Worm (Caenorhabditis elegans): ENCODE data around the gene Y43F8C.11.

The Y43F8C.11 gene

DNA sequence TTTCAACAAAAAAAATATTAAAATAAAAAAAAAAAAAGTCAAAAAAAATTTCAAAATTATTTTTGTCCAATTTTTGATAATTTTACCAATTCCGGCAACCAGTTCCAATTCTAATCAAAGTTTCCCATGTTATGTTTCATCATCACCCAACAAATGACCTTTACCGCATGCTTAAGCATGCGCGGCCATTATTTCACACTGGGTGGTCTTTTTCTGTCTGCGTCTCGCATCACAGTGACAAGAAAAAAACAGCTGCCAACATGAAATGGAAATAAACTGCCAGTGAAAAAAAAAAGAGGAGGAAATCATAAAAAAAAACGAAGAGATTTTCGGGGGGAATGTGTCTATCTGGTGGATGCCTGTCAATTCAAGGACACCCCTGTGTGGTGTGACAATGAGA is 3.8 kb upstream of the Y43F8C.11 start:
- TF ChIP-seq lin-14 (GFP tag; optimal IDR thresholded peaks at IDR 0.05) (peak; percentile 82), vab-15 (tag; optimal IDR thresholded peaks at IDR 0.05) (peak; percentile 33), lin-35 (GFP tag; optimal IDR thresholded peaks at IDR 0.05) (peak in 1 of 2 experiments; percentile 35), ceh-82 (tag; optimal IDR thresholded peaks at IDR 0.05) (peak in 1 of 3 experiments; percentile 45), C16A3.4 (tag; optimal IDR thresholded peaks at IDR 0.05) (peak; percentile 11), nhr-19 (GFP tag; conservative IDR thresholded peaks at IDR 0.05) (0 out of 2 replicates have a peak, but pooled peaks have one; percentile 32), blmp-1 (tag; optimal IDR thresholded peaks at IDR 0.05) (peak; percentile 32), fkh-10 (GFP tag; optimal IDR thresholded peaks at IDR 0.05) (no peak), nhr-90 (tag; optimal IDR thresholded peaks at IDR 0.05; ENCODE audit: poor library complexity) (peak; percentile 48), nhr-77 (tag; optimal IDR thresholded peaks at IDR 0.05) (no peak), mdl-1 (tag; optimal IDR thresholded peaks at IDR 0.05) (peak in 1 of 2 experiments; percentile 43), nhr-85 (tag) (peak; percentile 94), snu-23 (GFP tag; optimal IDR thresholded peaks at IDR 0.05) (peak; percentile 36), tbx-2 (tag; optimal IDR thresholded peaks at IDR 0.05) (peak; percentile 40), efl-1 (optimal IDR thresholded peaks at IDR 0.05) (peak in 1 of 2 experiments; percentile 6), efl-1 (GFP tag; optimal IDR thresholded peaks at IDR 0.05 in 1 of 2) (peak; percentile 17 to 58), grh-1 (GFP tag; IDR thresholded peaks at IDR 0.05) (0 out of 2 replicates have a peak, but pooled peaks have one; percentile 18), nhr-11 (tag; optimal IDR thresholded peaks at IDR 0.05) (peak; percentile 11), lir-3 (tag; optimal IDR thresholded peaks at IDR 0.05; ENCODE audit: poor library complexity) (no peak), ceh-8 (GFP tag; optimal IDR thresholded peaks at IDR 0.05) (no peak), nhr-237 (tag; optimal IDR thresholded peaks at IDR 0.05) (peak; percentile 8), nhr-20 (tag; optimal IDR thresholded peaks at IDR 0.05) (peak; percentile 15), irx-1 (tag; optimal IDR thresholded peaks at IDR 0.05) (peak; percentile 45), swsn-7 (tag; optimal IDR thresholded peaks at IDR 0.05) (peak; percentile 15), nhr-84 (tag; optimal IDR thresholded peaks at IDR 0.05) (no peak), lsy-2 (tag; optimal IDR thresholded peaks at IDR 0.05) (peak in 1 of 2 experiments; percentile 34), xbp-1 (tag; optimal IDR thresholded peaks at IDR 0.05) (no peak), lin-15B (tag; optimal IDR thresholded peaks at IDR 0.05) (no peak)

DNA sequence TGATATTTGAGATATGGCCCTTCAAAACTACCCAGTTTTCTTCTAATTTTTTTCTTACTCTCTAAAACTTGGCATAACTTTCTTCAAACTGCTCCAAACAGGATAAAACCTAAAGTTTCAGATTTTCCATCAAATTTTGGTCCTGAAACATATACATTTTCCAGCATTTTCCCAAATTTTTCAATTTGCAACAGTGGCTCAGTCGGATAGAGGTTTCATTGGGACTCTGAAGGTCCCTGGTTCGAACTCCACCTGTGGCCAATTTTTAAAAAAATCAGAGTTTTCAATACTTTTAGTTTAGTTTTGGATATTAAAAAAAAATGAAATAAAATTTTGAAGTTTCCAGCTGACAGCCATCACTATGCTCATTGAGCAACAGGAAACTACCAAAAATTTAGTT is 2.3 kb upstream of the Y43F8C.11 start:
- TF ChIP-seq efl-1 (optimal IDR thresholded peaks at IDR 0.05) (no peak), efl-1 (GFP tag; optimal IDR thresholded peaks at IDR 0.05 in 1 of 2) (no peak), hlh-17 (GFP tag; optimal IDR thresholded peaks at IDR 0.05; ENCODE audit: borderline replicate concordance) (no peak), grh-1 (GFP tag; IDR thresholded peaks at IDR 0.05) (no peak), ceh-82 (tag; optimal IDR thresholded peaks at IDR 0.05) (no peak), unc-62 (GFP tag; optimal IDR thresholded peaks at IDR 0.05) (no peak), nhr-11 (tag; optimal IDR thresholded peaks at IDR 0.05) (no peak), fkh-10 (GFP tag; optimal IDR thresholded peaks at IDR 0.05) (no peak), ceh-8 (GFP tag; optimal IDR thresholded peaks at IDR 0.05) (no peak), mef-2 (tag; optimal IDR thresholded peaks at IDR 0.05) (no peak), unc-130 (tag; optimal IDR thresholded peaks at IDR 0.05) (no peak), efl-3 (GFP tag; optimal IDR thresholded peaks at IDR 0.05) (no peak), ztf-4 (tag; optimal IDR thresholded peaks at IDR 0.05) (no peak), unc-86 (tag; optimal IDR thresholded peaks at IDR 0.05) (no peak), nhr-77 (tag; optimal IDR thresholded peaks at IDR 0.05) (no peak), aha-1 (tag; optimal IDR thresholded peaks at IDR 0.05) (no peak), aly-2 (tag; optimal IDR thresholded peaks at IDR 0.05) (no peak), lin-15B (tag; optimal IDR thresholded peaks at IDR 0.05) (no peak)

DNA sequence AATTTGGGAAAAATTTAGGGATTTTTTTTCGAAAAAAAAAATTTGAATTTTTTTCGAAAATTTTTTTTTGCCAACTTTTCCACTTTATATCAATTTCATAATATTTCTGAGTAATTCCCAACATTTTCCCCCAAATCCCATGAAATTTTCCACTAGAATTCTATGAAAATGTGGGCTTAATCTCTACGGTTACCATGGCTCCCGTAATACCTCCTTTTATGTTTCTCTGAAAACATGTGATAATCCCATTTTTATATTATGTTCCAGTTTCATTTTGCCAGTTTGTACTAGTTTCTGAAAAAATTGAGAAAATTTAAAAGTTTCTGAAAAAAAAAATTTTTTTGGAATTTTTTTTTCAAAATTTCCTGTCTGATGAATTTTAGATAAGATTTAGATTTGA is 1.8 kb upstream of the Y43F8C.11 start:
- peak; percentile 5 for TF ChIP-seq pax-3 (tag; optimal IDR thresholded peaks at IDR 0.05)
- no peak for TF ChIP-seq tlp-1 (tag; optimal IDR thresholded peaks at IDR 0.05)
- TF ChIP-seq nhr-47 (tag; optimal IDR thresholded peaks at IDR 0.05) = peak; percentile 44
- TF ChIP-seq grh-1 (GFP tag; IDR thresholded peaks at IDR 0.05) = no peak
- no peak for TF ChIP-seq jun-1 (tag; optimal IDR thresholded peaks at IDR 0.05)
- no peak for TF ChIP-seq ztf-11 (tag; optimal IDR thresholded peaks at IDR 0.05)
- no peak for TF ChIP-seq hlh-4 (tag; optimal IDR thresholded peaks at IDR 0.05)
- peak; percentile 63 for TF ChIP-seq nhr-71 (tag; optimal IDR thresholded peaks at IDR 0.05)
- TF ChIP-seq mdl-1 (tag; optimal IDR thresholded peaks at IDR 0.05) = no peak
- no peak for TF ChIP-seq efl-3 (GFP tag; optimal IDR thresholded peaks at IDR 0.05)
- peak; percentile 47 for TF ChIP-seq dsc-1 (tag; optimal IDR thresholded peaks at IDR 0.05)
- TF ChIP-seq mab-9 (GFP tag; IDR thresholded peaks at IDR 0.05) = no peak
- peak; percentile 91 for TF ChIP-seq fkh-8 (tag; optimal IDR thresholded peaks at IDR 0.05)
- no peak for TF ChIP-seq unc-62 (GFP tag; optimal IDR thresholded peaks at IDR 0.05)
- TF ChIP-seq ceh-63 (GFP tag; optimal IDR thresholded peaks at IDR 0.05) = no peak
- no peak for TF ChIP-seq efl-1 (optimal IDR thresholded peaks at IDR 0.05)
- TF ChIP-seq efl-1 (GFP tag; optimal IDR thresholded peaks at IDR 0.05 in 1 of 2) = no peak
- no peak for TF ChIP-seq nhr-76 (tag; optimal IDR thresholded peaks at IDR 0.05)

All from whole organism, L1 larva.